Fruit fly (Drosophila melanogaster) Kc167 (cell line): ENCODE measurements around the gene CG12496.

Experiments used
- Myc ChIP-seq: fragments of >200 bp; optimal IDR thresholded peaks from 2 replicates; lab custom pipeline; 2017; ENCODE audit warnings: missing external identifiers
- psq ChIP-seq: fragments of >200 bp; optimal IDR thresholded peaks from 2 replicates; lab custom pipeline; 2017; ENCODE audit warnings: missing external identifiers

dm6 chrX:2419518-2419917 lies 8.8 kb upstream of the CG12496 start:
- TF ChIP-seq psq (lab: Kevin White, UChicago) (no peak), Myc (lab: Kevin White, UChicago) (no peak)
